Worm (Caenorhabditis elegans) whole organism, late embryonic: ENCODE results near the gene grd-11.
"Not testable (repeated sequence)": the region's sequence is repeated elsewhere in the genome, so short reads cannot be mapped to it uniquely, and the experiment has no call there.

Experiments used
- C08G9.2 ChIP-seq: sonication (generic microtip); optimal IDR thresholded peaks from 2 replicates; lab custom pipeline; 2016; ENCODE audit warnings: mild to moderate bottlenecking, missing genetic modification characterization, moderate library complexity, missing compliant biosample characterization
- C38D4.7 ChIP-seq: fragments of 200-800 bp; sonication (Bioruptor generic); optimal IDR thresholded peaks from 2 replicates; lab custom pipeline; 2018; ENCODE audit warnings: mild to moderate bottlenecking, missing genetic modification characterization, moderate library complexity, missing compliant biosample characterization
- K02D7.2 ChIP-seq: sonication (generic microtip); optimal IDR thresholded peaks from 2 replicates; lab custom pipeline; 2017; ENCODE audit warnings: mild to moderate bottlenecking, missing genetic modification characterization, missing compliant biosample characterization
- K09A11.1 ChIP-seq: sonication (generic microtip); optimal IDR thresholded peaks from 2 replicates; lab custom pipeline; 2017; ENCODE audit warnings: antibody characterized with exemption, mild to moderate bottlenecking, missing genetic modification characterization, missing compliant biosample characterization; ENCODE audit not compliant: insufficient read depth
- ceh-14 ChIP-seq: sonication (generic microtip); optimal IDR thresholded peaks from 2 replicates; lab custom pipeline; 2016; ENCODE audit warnings: missing genotype, missing genetic modification characterization, missing compliant biosample characterization
- ceh-18 ChIP-seq: sonication (generic microtip); optimal IDR thresholded peaks from 2 replicates; lab custom pipeline; 2016; ENCODE audit warnings: missing genetic modification characterization, missing compliant biosample characterization
- ceh-19 ChIP-seq: fragments of 200-800 bp; sonication (Bioruptor generic); optimal IDR thresholded peaks from 2 replicates; lab custom pipeline; 2018; ENCODE audit warnings: mild to moderate bottlenecking, missing genetic modification characterization, missing compliant biosample characterization
- ceh-24 ChIP-seq: sonication (generic microtip); optimal IDR thresholded peaks from 2 replicates; lab custom pipeline; 2016; ENCODE audit warnings: mild to moderate bottlenecking, missing genetic modification characterization, missing compliant biosample characterization
- ceh-30 ChIP-seq: fragments of 150-350 bp; optimal IDR thresholded peaks from 2 replicates; lab custom pipeline; 2014; ENCODE audit warnings: missing biosample characterization, missing genetic modification characterization
- ceh-34 ChIP-seq: sonication (generic microtip); optimal IDR thresholded peaks from 2 replicates; lab custom pipeline; 2016; ENCODE audit warnings: mild to moderate bottlenecking, missing genetic modification characterization, missing compliant biosample characterization
- ceh-45 ChIP-seq: fragments of 200-800 bp; sonication (Bioruptor generic); IDR thresholded peaks from 2 replicates; pipeline ENCODE4 v1.3.6; 2022; ENCODE audit warnings: missing genetic modification reagents, missing genetic modification characterization, missing compliant biosample characterization
- ceh-6 ChIP-seq: fragments of 200-800 bp; sonication (Bioruptor generic); optimal IDR thresholded peaks from 2 replicates; lab custom pipeline; 2018; ENCODE audit warnings: mild to moderate bottlenecking, missing genetic modification characterization, missing compliant biosample characterization
- che-1 ChIP-seq: sonication (generic microtip); optimal IDR thresholded peaks from 2 replicates; lab custom pipeline; 2016; ENCODE audit warnings: mild to moderate bottlenecking, missing genetic modification characterization, missing compliant biosample characterization
- dmd-4 ChIP-seq: sonication (generic microtip); optimal IDR thresholded peaks from 2 replicates; lab custom pipeline; 2016; ENCODE audit warnings: borderline replicate concordance, missing genetic modification characterization, missing compliant biosample characterization
- elt-2 ChIP-seq: sonication (generic microtip); optimal IDR thresholded peaks from 2 replicates; lab custom pipeline; 2016; ENCODE audit warnings: missing genetic modification reagents, missing genetic modification characterization, missing compliant biosample characterization
- ets-4 ChIP-seq: sonication (generic microtip); optimal IDR thresholded peaks from 2 replicates; lab custom pipeline; 2016; ENCODE audit warnings: missing genetic modification characterization, missing compliant biosample characterization
- eyg-1 ChIP-seq: sonication (generic microtip); optimal IDR thresholded peaks from 2 replicates; lab custom pipeline; 2016; ENCODE audit warnings: missing genotype, missing genetic modification characterization, missing compliant biosample characterization
- fkh-10 ChIP-seq: fragments of 150-350 bp; optimal IDR thresholded peaks from 2 replicates; lab custom pipeline; 2014; ENCODE audit warnings: missing biosample characterization, missing genetic modification reagents, missing genetic modification characterization
- hlh-15 ChIP-seq: sonication (generic microtip); optimal IDR thresholded peaks from 2 replicates; lab custom pipeline; 2016; ENCODE audit warnings: missing genetic modification characterization, missing compliant biosample characterization
- hlh-8 ChIP-seq: sonication (generic microtip); optimal IDR thresholded peaks from 2 replicates; lab custom pipeline; 2016; ENCODE audit warnings: missing genotype, missing genetic modification characterization, missing compliant biosample characterization
- lim-6 ChIP-seq: sonication (generic microtip); optimal IDR thresholded peaks from 2 replicates; lab custom pipeline; 2016; ENCODE audit warnings: missing genetic modification characterization, missing compliant biosample characterization
- nhr-11 ChIP-seq: fragments of 150-350 bp; optimal IDR thresholded peaks from 2 replicates; lab custom pipeline; 2014; ENCODE audit warnings: missing biosample characterization, missing genetic modification characterization
- nhr-232 ChIP-seq: sonication (generic microtip); optimal IDR thresholded peaks from 2 replicates; lab custom pipeline; 2016; ENCODE audit warnings: missing genetic modification characterization, missing compliant biosample characterization
- npax-4 ChIP-seq: sonication (generic microtip); optimal IDR thresholded peaks from 2 replicates; lab custom pipeline; 2016; ENCODE audit warnings: missing genetic modification characterization, missing compliant biosample characterization
- pha-2 ChIP-seq: sonication (generic microtip); optimal IDR thresholded peaks from 2 replicates; lab custom pipeline; 2017; ENCODE audit warnings: mild to moderate bottlenecking, missing genetic modification characterization, missing compliant biosample characterization
- pqm-1 ChIP-seq: sonication (generic microtip); optimal IDR thresholded peaks from 2 replicates; lab custom pipeline; 2016; ENCODE audit warnings: missing genetic modification characterization, missing compliant biosample characterization
- pros-1 ChIP-seq: fragments of 150-350 bp; optimal IDR thresholded peaks from 2 replicates; lab custom pipeline; 2014; ENCODE audit warnings: missing biosample characterization, missing genetic modification reagents, missing genetic modification characterization
- sox-2 ChIP-seq: fragments of 200-800 bp; sonication (Bioruptor generic); IDR thresholded peaks from 2 replicates; pipeline ENCODE4 v1.3.6; 2022; ENCODE audit warnings: missing genetic modification reagents, missing genetic modification characterization, missing compliant biosample characterization
- sox-4 ChIP-seq: sonication (generic microtip); optimal IDR thresholded peaks from 2 replicates; lab custom pipeline; 2017; ENCODE audit warnings: mild to moderate bottlenecking, missing genetic modification characterization, inconsistent platforms, missing compliant biosample characterization
- ttx-3 ChIP-seq: sonication (generic microtip); optimal IDR thresholded peaks from 2 replicates; lab custom pipeline; 2016; ENCODE audit warnings: missing genetic modification reagents, missing genetic modification characterization, missing compliant biosample characterization
- unc-42 ChIP-seq: sonication (generic microtip); optimal IDR thresholded peaks from 2 replicates; lab custom pipeline; 2016; ENCODE audit warnings: missing genotype, missing genetic modification characterization, missing compliant biosample characterization
- unc-55 ChIP-seq: sonication (generic microtip); optimal IDR thresholded peaks from 2 replicates; lab custom pipeline; 2017; ENCODE audit warnings: missing biosample characterization, missing genetic modification reagents, missing genetic modification characterization
- zip-5 ChIP-seq: sonication (generic microtip); optimal IDR thresholded peaks from 2 replicates; lab custom pipeline; 2016; ENCODE audit warnings: missing genetic modification characterization, missing compliant biosample characterization

grd-11 gene

ce11 chrV:20351195-20351594 is 5.4 kb upstream of the grd-11 start, which contains the start of gene K02E2.1:
TSS of gene K02E2.1 (plus strand) at chrV:20351495.
- no peak for TF ChIP-seq elt-2
- TF ChIP-seq ceh-24 (tag; lab: Kevin White, UChicago), result no peak
- no peak for TF ChIP-seq fkh-10 (GFP tag; lab: Kevin White, UChicago)
- no peak for TF ChIP-seq ceh-45 (GFP tag; lab: Robert Waterston, UW)
- TF ChIP-seq ceh-30 (tag; lab: Kevin White, UChicago), result no peak

ce11 chrV:20366839-20367238 is 10.3 kb downstream of the grd-11 start, which contains the start of gene K02E2.8:
TSS of gene K02E2.8 (minus strand) at chrV:20366939.
- TF ChIP-seq ttx-3 (tag; lab: Kevin White, UChicago) (no peak), K02D7.2 (no peak), hlh-15 (no peak), nhr-11 (tag; lab: Kevin White, UChicago) (no peak), ceh-45 (GFP tag; lab: Robert Waterston, UW) (no peak), nhr-232 (tag; lab: Kevin White, UChicago) (no peak), sox-4 (tag; lab: Kevin White, UChicago) (no peak), ceh-6 (GFP tag; lab: Kevin White, UChicago) (no peak), pqm-1 (tag; lab: Kevin White, UChicago) (no peak), ceh-14 (tag; lab: Kevin White, UChicago) (no peak), K09A11.1 (no peak), zip-5 (tag; lab: Kevin White, UChicago) (no peak), dmd-4 (tag; lab: Kevin White, UChicago) (no peak), unc-42 (tag; lab: Kevin White, UChicago) (no peak), che-1 (no peak), ceh-18 (tag; lab: Kevin White, UChicago) (no peak), lim-6 (tag; lab: Kevin White, UChicago) (no peak), ets-4 (tag; lab: Kevin White, UChicago) (no peak)

- not testable (repeated sequence) for TF ChIP-seq npax-4 (tag; lab: Kevin White, UChicago); ttx-3 (tag; lab: Kevin White, UChicago); ceh-19 (GFP tag; lab: Kevin White, UChicago)
Measured at ce11 chrV:20369153-20369552, 12.6 kb downstream of the grd-11 start, which contains the start of gene srh-177. TSS of gene srh-177 (minus strand) at chrV:20369253.

- no peak for TF ChIP-seq C08G9.2 (tag; lab: Kevin White, UChicago)
- TF ChIP-seq ceh-34, result no peak
- TF ChIP-seq pros-1 (tag; lab: Kevin White, UChicago), result no peak
- TF ChIP-seq ceh-24 (tag; lab: Kevin White, UChicago), result no peak
- no peak for TF ChIP-seq eyg-1 (tag; lab: Kevin White, UChicago)
- TF ChIP-seq pha-2 (tag; lab: Kevin White, UChicago), result no peak
- no peak for TF ChIP-seq ets-4 (tag; lab: Kevin White, UChicago)
- no peak for TF ChIP-seq dmd-4 (tag; lab: Kevin White, UChicago)
- no peak for TF ChIP-seq ceh-6 (GFP tag; lab: Kevin White, UChicago)
- no peak for TF ChIP-seq unc-55 (GFP tag; lab: Kevin White, UChicago)
- no peak for TF ChIP-seq hlh-8 (tag; lab: Kevin White, UChicago)
- no peak for TF ChIP-seq zip-5 (tag; lab: Kevin White, UChicago)
- TF ChIP-seq C38D4.7 (GFP tag; lab: Kevin White, UChicago), result no peak
Measured at ce11 chrV:20374484-20374883, 17.9 kb downstream of the grd-11 start.

ce11 chrV:20375236-20375635 is 18.7 kb downstream of the grd-11 start, which contains the start of gene ins-35:
TSS of gene ins-35 (plus strand) at chrV:20375536.
- TF ChIP-seq pqm-1 (tag; lab: Kevin White, UChicago), result no peak
- TF ChIP-seq sox-2 (GFP tag; lab: Robert Waterston, UW), result no peak
- no peak for TF ChIP-seq eyg-1 (tag; lab: Kevin White, UChicago)
